Worm (Caenorhabditis elegans) whole organism, young adult: ENCODE measurements around the gene ZK1055.6.

ENCODE experiments used
- B0019.2 ChIP-seq: fragments of 200-800 bp; sonication (Bioruptor generic); conservative IDR thresholded peaks from 2 replicates; pipeline ENCODE4 v1.3.6; 2022; ENCODE audit warnings: missing genetic modification reagents, missing genetic modification characterization, missing compliant biosample characterization
- D2030.7 ChIP-seq: fragments of 200-800 bp; sonication (Bioruptor generic); IDR thresholded peaks from 2 replicates; pipeline ENCODE4 v1.3.6; 2022; ENCODE audit warnings: missing genetic modification reagents, missing genetic modification characterization, missing compliant biosample characterization
- F23B12.7 ChIP-seq: sonication (generic microtip); optimal IDR thresholded peaks from 2 replicates; lab custom pipeline; 2017; ENCODE audit warnings: missing genetic modification characterization, mild to moderate bottlenecking, missing compliant biosample characterization, antibody characterized with exemption, moderate library complexity; ENCODE audit not compliant: insufficient read depth
- F33H1.4 ChIP-seq: fragments of 200-800 bp; sonication (Bioruptor generic); IDR thresholded peaks from 2 replicates; pipeline ENCODE4 v1.3.6; 2022; ENCODE audit warnings: missing genetic modification reagents, missing genetic modification characterization, missing compliant biosample characterization
- F49E8.2 ChIP-seq: sonication (generic microtip); optimal IDR thresholded peaks from 3 replicates; lab custom pipeline; 2017; ENCODE audit warnings: missing genetic modification characterization, mild to moderate bottlenecking, missing compliant biosample characterization, antibody characterized with exemption, moderate library complexity; ENCODE audit not compliant: insufficient read depth
- F57C9.4 ChIP-seq: sonication (generic microtip); optimal IDR thresholded peaks from 2 replicates; lab custom pipeline; 2017; ENCODE audit warnings: mild to moderate bottlenecking, missing genetic modification characterization, missing compliant biosample characterization
- T07F8.4 ChIP-seq: sonication (generic microtip); optimal IDR thresholded peaks from 2 replicates; lab custom pipeline; 2016; ENCODE audit warnings: mild to moderate bottlenecking, missing genetic modification characterization, moderate library complexity, missing compliant biosample characterization
- T26A5.8 ChIP-seq: sonication (generic microtip); optimal IDR thresholded peaks from 2 replicates; lab custom pipeline; 2016; ENCODE audit warnings: missing genetic modification characterization, missing compliant biosample characterization
- Y53G8AR.9 ChIP-seq: fragments of 200-800 bp; sonication (Bioruptor generic); conservative IDR thresholded peaks from 2 replicates; pipeline ENCODE4 v1.3.6; 2022; ENCODE audit warnings: missing genetic modification reagents, missing genetic modification characterization, missing compliant biosample characterization
- Y67H2A.10 ChIP-seq: fragments of 200-800 bp; sonication (Bioruptor generic); conservative IDR thresholded peaks from 2 replicates; pipeline ENCODE4 v1.3.6; 2022; ENCODE audit warnings: missing genetic modification reagents, missing genetic modification characterization, missing compliant biosample characterization
- Y79H2A.3 ChIP-seq: fragments of 200-800 bp; sonication (Bioruptor generic); conservative IDR thresholded peaks from 2 replicates; pipeline ENCODE4 v1.3.6; 2022; ENCODE audit warnings: missing genetic modification reagents, missing genetic modification characterization, missing compliant biosample characterization
- Y95B8A.8 ChIP-seq: fragments of 200-800 bp; sonication (Bioruptor generic); IDR thresholded peaks from 2 replicates; pipeline ENCODE4 v1.3.6; 2022; ENCODE audit warnings: missing genetic modification reagents, missing genetic modification characterization, missing compliant biosample characterization
- ZK185.1 ChIP-seq: sonication (generic microtip); optimal IDR thresholded peaks from 2 replicates; lab custom pipeline; 2016; ENCODE audit warnings: mild to moderate bottlenecking, missing genetic modification characterization, missing compliant biosample characterization; ENCODE audit not compliant: poor library complexity, severe bottlenecking
- ama-1 ChIP-seq, 3 experiments: fragments of 150-350 bp in 1 of 3; sonication (generic microtip) in 2 of 3; optimal IDR thresholded peaks; 2 replicates each; lab custom pipeline; 2014 to 2018; ENCODE audit warnings: missing biosample characterization in 2 of 3, missing genetic modification characterization in 2 of 3, missing genetic modification reagents in 2 of 3
- attf-3 ChIP-seq: fragments of 200-800 bp; sonication (Bioruptor generic); conservative IDR thresholded peaks from 2 replicates; pipeline ENCODE4 v1.3.6; 2022; ENCODE audit warnings: missing genetic modification reagents, missing genetic modification characterization, missing compliant biosample characterization
- attf-6 ChIP-seq: fragments of 200-800 bp; sonication (Bioruptor generic); IDR thresholded peaks from 2 replicates; pipeline ENCODE4 v1.3.6; 2022; ENCODE audit warnings: missing genetic modification reagents, missing genetic modification characterization, missing compliant biosample characterization
- ccch-3 ChIP-seq: fragments of 200-800 bp; sonication (Bioruptor generic); optimal IDR thresholded peaks from 2 replicates; lab custom pipeline; 2018; ENCODE audit warnings: mild to moderate bottlenecking, missing genetic modification characterization, missing compliant biosample characterization
- ceh-91 ChIP-seq: fragments of 200-800 bp; sonication (Bioruptor generic); IDR thresholded peaks from 2 replicates; pipeline ENCODE4 v1.3.6; 2022; ENCODE audit warnings: missing genetic modification reagents, missing genetic modification characterization, missing compliant biosample characterization
- die-1 ChIP-seq: sonication (generic microtip); optimal IDR thresholded peaks from 2 replicates; lab custom pipeline; 2016; ENCODE audit warnings: missing genotype, mild to moderate bottlenecking, missing genetic modification characterization, missing compliant biosample characterization
- dox-1 ChIP-seq: fragments of 200-800 bp; sonication (Bioruptor generic); IDR thresholded peaks from 2 replicates; pipeline ENCODE4 v1.3.6; 2022; ENCODE audit warnings: missing genetic modification reagents, missing genetic modification characterization, missing compliant biosample characterization
- dpl-1 ChIP-seq: fragments of 150-350 bp; optimal IDR thresholded peaks from 2 replicates; lab custom pipeline; 2014; ENCODE audit warnings: missing biosample characterization, missing genetic modification reagents, missing genetic modification characterization
- efl-1 ChIP-seq: fragments of 150-350 bp; optimal IDR thresholded peaks from 2 replicates; lab custom pipeline; 2014; ENCODE audit warnings: missing biosample characterization, missing genetic modification reagents, missing genetic modification characterization
- ets-4 ChIP-seq: fragments of 200-800 bp; sonication (Bioruptor generic); optimal IDR thresholded peaks from 2 replicates; lab custom pipeline; 2018; ENCODE audit warnings: mild to moderate bottlenecking, missing genetic modification characterization, missing compliant biosample characterization
- gei-17 ChIP-seq: fragments of 200-800 bp; sonication (Bioruptor generic); optimal IDR thresholded peaks from 2 replicates; lab custom pipeline; 2018; ENCODE audit warnings: mild to moderate bottlenecking, missing genetic modification characterization, missing compliant biosample characterization
- hmg-1.2 ChIP-seq: fragments of 200-800 bp; sonication (Bioruptor generic); IDR thresholded peaks from 2 replicates; pipeline ENCODE4 v1.3.6; 2022; ENCODE audit warnings: missing genetic modification reagents, missing genetic modification characterization, missing compliant biosample characterization
- let-526 ChIP-seq: fragments of 200-800 bp; sonication (Bioruptor generic); IDR thresholded peaks from 2 replicates; pipeline ENCODE4 v1.3.6; 2022; ENCODE audit warnings: missing genetic modification reagents, missing genetic modification characterization, missing compliant biosample characterization
- let-607 ChIP-seq, 2 experiments: fragments of 200-800 bp in 1 of 2; sonication (Bioruptor generic) in 1 of 2; sonication (generic microtip) in 1 of 2; optimal IDR thresholded peaks; 2 replicates each; lab custom pipeline; 2016 to 2018; ENCODE audit warnings: mild to moderate bottlenecking in 2 of 2, missing compliant biosample characterization in 2 of 2, missing genetic modification characterization in 2 of 2, moderate library complexity in 2 of 2, missing genotype in 1 of 2
- lin-26 ChIP-seq: fragments of 200-800 bp; sonication (Bioruptor generic); IDR thresholded peaks from 2 replicates; pipeline ENCODE4 v1.3.6; 2022; ENCODE audit warnings: missing genetic modification reagents, missing genetic modification characterization, missing compliant biosample characterization
- lin-35 ChIP-seq, 3 experiments: fragments of 150-350 bp in 2 of 3; sonication (generic microtip) in 1 of 3; optimal IDR thresholded peaks; 2 replicates each; lab custom pipeline; 2014 to 2018; ENCODE audit warnings: missing biosample characterization in 3 of 3, missing genetic modification characterization in 3 of 3, missing genetic modification reagents in 3 of 3
- lin-54 ChIP-seq: fragments of 200-800 bp; sonication (Bioruptor generic); optimal IDR thresholded peaks from 2 replicates; lab custom pipeline; 2018; ENCODE audit warnings: mild to moderate bottlenecking, missing genetic modification characterization, missing compliant biosample characterization
- lir-1 ChIP-seq: fragments of 200-800 bp; sonication (Bioruptor generic); conservative IDR thresholded peaks from 2 replicates; pipeline ENCODE4 v1.3.6; 2022; ENCODE audit warnings: missing genetic modification reagents, missing genetic modification characterization, missing compliant biosample characterization
- lsl-1 ChIP-seq: fragments of 200-800 bp; sonication (Bioruptor generic); optimal IDR thresholded peaks from 2 replicates; lab custom pipeline; 2018; ENCODE audit warnings: mild to moderate bottlenecking, missing genetic modification characterization, moderate library complexity, missing compliant biosample characterization
- madf-6 ChIP-seq: fragments of 200-800 bp; sonication (Bioruptor generic); IDR thresholded peaks from 2 replicates; pipeline ENCODE4 v1.3.6; 2022; ENCODE audit warnings: missing genetic modification reagents, missing genetic modification characterization, missing compliant biosample characterization
- madf-8 ChIP-seq: fragments of 200-800 bp; sonication (Bioruptor generic); conservative IDR thresholded peaks from 2 replicates; pipeline ENCODE4 v1.3.6; 2022; ENCODE audit warnings: missing genetic modification reagents, missing genetic modification characterization, missing compliant biosample characterization
- mes-4 ChIP-seq: sonication (generic microtip); optimal IDR thresholded peaks from 2 replicates; lab custom pipeline; 2016; ENCODE audit warnings: missing genotype, missing genetic modification characterization, missing compliant biosample characterization
- nhr-179 ChIP-seq: sonication (generic microtip); optimal IDR thresholded peaks from 2 replicates; lab custom pipeline; 2016; ENCODE audit warnings: mild to moderate bottlenecking, missing genetic modification characterization, missing compliant biosample characterization
- rcor-1 ChIP-seq: fragments of 200-800 bp; sonication (Bioruptor generic); IDR thresholded peaks from 2 replicates; pipeline ENCODE4 v1.3.6; 2022; ENCODE audit warnings: missing genetic modification reagents, missing genetic modification characterization, missing compliant biosample characterization
- rec-8 ChIP-seq, 2 experiments: sonication (generic microtip); optimal IDR thresholded peaks; 2 replicates each; lab custom pipeline; 2016; ENCODE audit warnings: mild to moderate bottlenecking in 2 of 2, missing genetic modification characterization in 2 of 2, missing genetic modification reagents in 2 of 2, missing genotype in 2 of 2, missing biosample characterization in 1 of 2, missing compliant biosample characterization in 1 of 2, moderate library complexity in 1 of 2
- snpc-1.3 ChIP-seq: sonication (generic microtip); optimal IDR thresholded peaks from 2 replicates; lab custom pipeline; 2017; ENCODE audit warnings: missing genetic modification characterization, mild to moderate bottlenecking, missing compliant biosample characterization, antibody characterized with exemption, moderate library complexity, missing genotype, missing genetic modification reagents; ENCODE audit not compliant: insufficient read depth
- snpc-3.4 ChIP-seq: sonication (generic microtip); optimal IDR thresholded peaks from 2 replicates; lab custom pipeline; 2017; ENCODE audit warnings: missing genetic modification characterization, mild to moderate bottlenecking, missing compliant biosample characterization, antibody characterized with exemption, moderate library complexity, missing genotype, missing genetic modification reagents
- snpc-4 ChIP-seq, 5 experiments: fragments of 150-350 bp in 1 of 5; sonication (generic microtip) in 4 of 5; optimal IDR thresholded peaks; 2 replicates each; lab custom pipeline; 2014 to 2018; ENCODE audit warnings: missing genetic modification characterization in 5 of 5, missing biosample characterization in 3 of 5, antibody characterized with exemption in 2 of 5, mild to moderate bottlenecking in 2 of 5, missing compliant biosample characterization in 2 of 5, missing genotype in 2 of 5, moderate library complexity in 2 of 5, missing genetic modification reagents in 1 of 5
- unc-62 ChIP-seq: fragments of 150-350 bp; optimal IDR thresholded peaks from 2 replicates; lab custom pipeline; 2014; ENCODE audit warnings: missing biosample characterization, missing genetic modification reagents, missing genetic modification characterization
- xnd-1 ChIP-seq: sonication (generic microtip); optimal IDR thresholded peaks from 2 replicates; lab custom pipeline; 2016; ENCODE audit warnings: missing genotype, missing genetic modification reagents, missing genetic modification characterization, missing compliant biosample characterization
- ztf-18 ChIP-seq: sonication (generic microtip); optimal IDR thresholded peaks from 2 replicates; lab custom pipeline; 2016; ENCODE audit warnings: missing genotype, mild to moderate bottlenecking, missing genetic modification characterization, missing compliant biosample characterization
- ztf-6 ChIP-seq: fragments of 200-800 bp; sonication (Bioruptor generic); IDR thresholded peaks from 2 replicates; pipeline ENCODE4 v1.3.6; 2022; ENCODE audit warnings: missing genetic modification reagents, missing genetic modification characterization, missing compliant biosample characterization

ZK1055.6 gene

DNA sequence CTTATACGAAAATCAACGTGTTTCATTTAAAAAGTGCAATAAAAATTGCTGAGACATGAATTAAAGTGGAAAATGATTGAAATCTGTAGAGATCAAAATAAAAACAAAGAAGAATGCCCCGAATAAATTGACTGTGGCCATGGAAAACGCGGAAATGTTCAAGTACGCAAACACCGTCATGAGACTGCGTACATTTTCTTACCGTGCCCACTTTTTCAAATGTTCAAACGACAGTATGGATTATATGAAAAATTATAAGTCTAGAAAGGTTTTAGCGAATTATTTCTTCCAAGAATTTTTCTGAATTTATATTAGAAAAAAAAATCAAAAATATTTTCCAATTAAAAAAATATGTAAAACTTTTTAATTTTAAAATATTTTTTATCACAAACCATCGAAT is 9.1 kb upstream of the ZK1055.6 start:
- peak; percentile 42 for TF ChIP-seq dpl-1 (GFP tag; lab: Kevin White, UChicago)
- no peak for TF ChIP-seq gei-17 (GFP tag; lab: Kevin White, UChicago)
- no peak for TF ChIP-seq ZK185.1 (tag; lab: Kevin White, UChicago)
- no peak for TF ChIP-seq ccch-3 (GFP tag; lab: Kevin White, UChicago)
- TF ChIP-seq ztf-6 (GFP tag; lab: Robert Waterston, UW): no peak
- 0 out of 2 replicates have a peak, but pooled peaks have one; percentile 15 for TF ChIP-seq B0019.2 (GFP tag; lab: Robert Waterston, UW)
- TF ChIP-seq Y95B8A.8: no peak
- no peak for TF ChIP-seq mes-4 (tag; lab: Kevin White, UChicago)
- TF ChIP-seq snpc-4 (GFP tag; optimal IDR thresholded peaks at IDR 0.05; lab: Kevin White, UChicago): no peak
- TF ChIP-seq snpc-4 (tag; optimal IDR thresholded peaks at IDR 0.05; lab: Kevin White, UChicago): peak in 1 of 4 experiments; percentile 1
- TF ChIP-seq hmg-1.2: peak; percentile 20; the same call in 1 of the 2 replicates
- TF ChIP-seq ceh-91 (GFP tag; lab: Robert Waterston, UW): peak; percentile 69
- no peak for TF ChIP-seq ztf-18 (tag; lab: Kevin White, UChicago)
- TF ChIP-seq madf-8 (GFP tag; lab: Robert Waterston, UW): peak; percentile 92
- TF ChIP-seq dox-1: 0 out of 2 replicates have a peak, but pooled peaks have one; percentile 12
- TF ChIP-seq ama-1 (optimal IDR thresholded peaks at IDR 0.05; lab: Kevin White, UChicago): no peak
- TF ChIP-seq ama-1 (GFP tag; optimal IDR thresholded peaks at IDR 0.05; lab: Kevin White, UChicago): no peak
- TF ChIP-seq D2030.7 (GFP tag; lab: Robert Waterston, UW): peak; percentile 24; the same call in 1 of the 2 replicates
- peak; percentile 69 for TF ChIP-seq lin-54
- no peak for TF ChIP-seq let-526 (GFP tag; lab: Robert Waterston, UW)
- peak in 1 of 3 experiments; percentile 19 for TF ChIP-seq lin-35 (GFP tag; optimal IDR thresholded peaks at IDR 0.05; lab: Kevin White, UChicago)
- TF ChIP-seq madf-6: peak; percentile 95
- TF ChIP-seq efl-1: peak; percentile 75
- TF ChIP-seq T07F8.4 (tag; lab: Kevin White, UChicago): no peak
- 0 out of 2 replicates have a peak, but pooled peaks have one; percentile 20 for TF ChIP-seq rcor-1
- peak; percentile 0 for TF ChIP-seq F49E8.2 (tag; lab: Kevin White, UChicago)
- peak; percentile 71 for TF ChIP-seq xnd-1
- peak; percentile 56 for TF ChIP-seq F33H1.4 (GFP tag; lab: Robert Waterston, UW)
- TF ChIP-seq lsl-1 (GFP tag; lab: Kevin White, UChicago): peak; percentile 91
- peak; percentile 45 for TF ChIP-seq snpc-3.4

- no peak for TF ChIP-seq attf-3 (GFP tag; lab: Robert Waterston, UW)
- no peak for TF ChIP-seq snpc-1.3
- no peak for TF ChIP-seq lin-26 (GFP tag; lab: Robert Waterston, UW)
- TF ChIP-seq attf-6: no peak
- no peak for TF ChIP-seq Y95B8A.8
- TF ChIP-seq rec-8 (tag; optimal IDR thresholded peaks at IDR 0.05; lab: Kevin White, UChicago): no peak
- TF ChIP-seq ztf-18 (tag; lab: Kevin White, UChicago): no peak
- TF ChIP-seq nhr-179: no peak
- no peak for TF ChIP-seq lir-1 (GFP tag; lab: Robert Waterston, UW)
- TF ChIP-seq lin-35 (GFP tag; optimal IDR thresholded peaks at IDR 0.05; lab: Kevin White, UChicago): no peak
- TF ChIP-seq F23B12.7 (tag; lab: Kevin White, UChicago): no peak
- TF ChIP-seq Y53G8AR.9: no peak
- TF ChIP-seq ets-4 (GFP tag; lab: Kevin White, UChicago): no peak
- TF ChIP-seq let-607 (tag; optimal IDR thresholded peaks at IDR 0.05; lab: Kevin White, UChicago): no peak
- no peak for TF ChIP-seq Y79H2A.3 (GFP tag; lab: Robert Waterston, UW)
- TF ChIP-seq F57C9.4 (tag; lab: Kevin White, UChicago): no peak
- no peak for TF ChIP-seq die-1 (tag; lab: Kevin White, UChicago)
- TF ChIP-seq Y67H2A.10 (GFP tag; lab: Robert Waterston, UW): no peak
- TF ChIP-seq T26A5.8: no peak
- no peak for TF ChIP-seq unc-62 (GFP tag; lab: Kevin White, UChicago)
Observed at ce11 chrV:6611058-6611457, 8.7 kb upstream of the ZK1055.6 start, which contains the start of gene gon-14. gon-14 (minus strand) TSS chrV:6611158.
